Fruit fly (Drosophila melanogaster) whole organism, embryonic: ENCODE data around the gene Frq2.

Experiments used
- Adf1 ChIP-seq: fragments of 200-800 bp; sonication (Bioruptor generic); IDR thresholded peaks from 2 replicates; pipeline ENCODE4 v1.3.6; 2022; ENCODE audit warnings: missing biosample characterization, missing genetic modification characterization
- Atf3 ChIP-seq: fragments of 200-800 bp; sonication (Bioruptor generic); optimal IDR thresholded peaks from 3 replicates; lab custom pipeline; 2016; ENCODE audit warnings: missing biosample characterization, missing genetic modification characterization
- Awh ChIP-seq: fragments of 200-800 bp; sonication (Bioruptor generic); IDR thresholded peaks from 2 replicates; pipeline ENCODE4, ENCODE4 v1.3.6; 2022; ENCODE audit warnings: missing biosample characterization, missing genetic modification characterization
- C15 ChIP-seq: fragments of 200-800 bp; sonication (Bioruptor generic); IDR thresholded peaks from 3 replicates; pipeline ENCODE4 v1.3.6; 2022; ENCODE audit warnings: missing biosample characterization, missing genetic modification characterization
- CG10267 ChIP-seq: fragments of 200-800 bp; sonication (Bioruptor generic); optimal IDR thresholded peaks from 2 replicates; lab custom pipeline; 2018; ENCODE audit warnings: missing biosample characterization, mild to moderate bottlenecking, missing genetic modification characterization, moderate library complexity
- CG10366 ChIP-seq: fragments of 200-800 bp; sonication (Bioruptor generic); IDR thresholded peaks from 2 replicates; pipeline ENCODE4 v1.3.6; 2022; ENCODE audit warnings: missing biosample characterization, missing genetic modification characterization
- CG12071 ChIP-seq: fragments of 200-800 bp; sonication (Bioruptor generic); optimal IDR thresholded peaks from 3 replicates; lab custom pipeline; 2018; ENCODE audit warnings: missing biosample characterization, mild to moderate bottlenecking, missing genetic modification characterization
- CG13123 ChIP-seq: fragments of 200-800 bp; sonication (Bioruptor generic); optimal IDR thresholded peaks from 2 replicates; lab custom pipeline; 2016; ENCODE audit warnings: missing biosample characterization, missing genetic modification characterization
- CG14667 ChIP-seq: fragments of 200-800 bp; sonication (Bioruptor generic); IDR thresholded peaks from 2 replicates; pipeline ENCODE4 v1.3.6; 2022; ENCODE audit warnings: missing biosample characterization, missing genetic modification characterization
- CG1647 ChIP-seq: fragments of 200-800 bp; sonication (Bioruptor generic); optimal IDR thresholded peaks from 3 replicates; lab custom pipeline; 2016; ENCODE audit warnings: missing biosample characterization, missing genetic modification characterization
- CG17186 ChIP-seq: fragments of 200-800 bp; sonication (Bioruptor generic); optimal IDR thresholded peaks from 3 replicates; lab custom pipeline; 2017; ENCODE audit warnings: missing biosample characterization, missing genetic modification reagents, missing genetic modification characterization
- CG17912 ChIP-seq: fragments of 200-800 bp; sonication (Bioruptor generic); optimal IDR thresholded peaks from 2 replicates; lab custom pipeline; 2018; ENCODE audit warnings: missing biosample characterization, mild to moderate bottlenecking, missing genetic modification characterization
- CG30020 ChIP-seq: fragments of 200-800 bp; optimal IDR thresholded peaks from 2 replicates; lab custom pipeline; 2019; ENCODE audit warnings: missing biosample characterization, mild to moderate bottlenecking, missing genetic modification characterization, moderate library complexity
- CG31365 ChIP-seq: fragments of 200-800 bp; sonication (Bioruptor generic); optimal IDR thresholded peaks from 2 replicates; lab custom pipeline; 2018; ENCODE audit warnings: missing biosample characterization, mild to moderate bottlenecking, missing genetic modification characterization
- CG33213 ChIP-seq: fragments of 200-800 bp; sonication (Bioruptor generic); optimal IDR thresholded peaks from 3 replicates; lab custom pipeline; 2016; ENCODE audit warnings: missing biosample characterization, missing genetic modification characterization
- CG4707 ChIP-seq: fragments of 200-800 bp; sonication (Bioruptor generic); optimal IDR thresholded peaks from 2 replicates; lab custom pipeline; 2018; ENCODE audit warnings: missing biosample characterization, mild to moderate bottlenecking, missing genetic modification characterization, moderate library complexity
- CG4730 ChIP-seq: fragments of 200-800 bp; sonication (Bioruptor generic); IDR thresholded peaks from 2 replicates; pipeline ENCODE4 v1.3.6; 2022; ENCODE audit warnings: missing biosample characterization, missing genetic modification characterization
- CG7372 ChIP-seq: fragments of 200-800 bp; sonication (Bioruptor generic); IDR thresholded peaks from 2 replicates; pipeline ENCODE4 v1.3.6; 2022; ENCODE audit warnings: missing biosample characterization, missing genetic modification characterization
- CG8388 ChIP-seq: fragments of 200-800 bp; sonication (Bioruptor generic); optimal IDR thresholded peaks from 2 replicates; lab custom pipeline; 2019; ENCODE audit warnings: missing biosample characterization, mild to moderate bottlenecking, missing genetic modification characterization, moderate library complexity
- CG8924 ChIP-seq: fragments of 200-800 bp; optimal IDR thresholded peaks from 3 replicates; lab custom pipeline; 2019; ENCODE audit warnings: missing biosample characterization, mild to moderate bottlenecking, missing genetic modification characterization, moderate library complexity
- CG9215 ChIP-seq: fragments of 200-800 bp; sonication (Bioruptor generic); IDR thresholded peaks from 2 replicates; pipeline ENCODE4 v1.3.6; 2022; ENCODE audit warnings: missing biosample characterization, missing genetic modification characterization
- Dfd ChIP-seq, 2 experiments: fragments of >200 bp; optimal IDR thresholded peaks; 2 replicates each; lab custom pipeline; 2017; ENCODE audit warnings: missing biosample characterization in 2 of 2, missing genetic modification characterization in 2 of 2
- Dll ChIP-seq: fragments of 200-800 bp; sonication (Bioruptor generic); IDR thresholded peaks from 4 replicates; pipeline ENCODE4 v1.3.6; 2022; ENCODE audit warnings: missing biosample characterization, missing genetic modification characterization; ENCODE audit not compliant: partially characterized antibody
- Doc3 ChIP-seq: fragments of 200-800 bp; sonication (Bioruptor generic); IDR thresholded peaks from 3 replicates; pipeline ENCODE4 v1.3.6; 2022; ENCODE audit warnings: missing biosample characterization, missing genetic modification characterization; ENCODE audit not compliant: partially characterized antibody
- Eip74EF ChIP-seq, 2 experiments: fragments of 200-800 bp in 1 of 2; fragments of >200 bp in 1 of 2; sonication (Bioruptor generic) in 1 of 2; optimal IDR thresholded peaks; 2 replicates each; lab custom pipeline; 2017 to 2019; ENCODE audit warnings: missing biosample characterization in 2 of 2, missing genetic modification characterization in 2 of 2, mild to moderate bottlenecking in 1 of 2, moderate library complexity in 1 of 2
- Hmx ChIP-seq: fragments of 200-800 bp; sonication (Bioruptor generic); optimal IDR thresholded peaks from 2 replicates; lab custom pipeline; 2016; ENCODE audit warnings: missing biosample characterization, missing genetic modification characterization
- Mrtf ChIP-seq: fragments of 200-800 bp; sonication (Bioruptor generic); IDR thresholded peaks from 3 replicates; pipeline ENCODE4 v1.3.6; 2022; ENCODE audit warnings: missing biosample characterization, missing genetic modification characterization
- Nf-YA ChIP-seq: fragments of 200-800 bp; sonication (Bioruptor generic); IDR thresholded peaks from 2 replicates; pipeline ENCODE4 v1.3.6; 2022; ENCODE audit warnings: missing biosample characterization, missing genetic modification characterization
- Nf-YC ChIP-seq: fragments of 200-800 bp; optimal IDR thresholded peaks from 3 replicates; lab custom pipeline; 2019; ENCODE audit warnings: missing biosample characterization, mild to moderate bottlenecking, missing genetic modification characterization, moderate library complexity
- PHDP ChIP-seq: fragments of 200-800 bp; sonication (Bioruptor generic); optimal IDR thresholded peaks from 3 replicates; lab custom pipeline; 2018; ENCODE audit warnings: missing biosample characterization, mild to moderate bottlenecking, missing genetic modification characterization, moderate library complexity
- Rx ChIP-seq: fragments of 200-800 bp; sonication (Bioruptor generic); IDR thresholded peaks from 2 replicates; pipeline ENCODE4 v1.3.6; 2022; ENCODE audit warnings: missing biosample characterization, missing genetic modification characterization
- Six4 ChIP-seq: fragments of 200-800 bp; sonication (Bioruptor generic); optimal IDR thresholded peaks from 2 replicates; lab custom pipeline; 2016; ENCODE audit warnings: missing biosample characterization, missing genetic modification characterization
- Taf1 ChIP-seq: fragments of 200-800 bp; sonication (Bioruptor generic); IDR thresholded peaks from 2 replicates; pipeline ENCODE4 v1.3.6; 2022; ENCODE audit warnings: missing biosample characterization, missing genetic modification characterization
- Xrp1 ChIP-seq: fragments of 200-800 bp; sonication (Bioruptor generic); IDR thresholded peaks from 2 replicates; pipeline ENCODE4 v1.3.6; 2022; ENCODE audit warnings: missing biosample characterization, missing genetic modification characterization
- abd-A ChIP-seq: fragments of 200-800 bp; sonication (Bioruptor generic); optimal IDR thresholded peaks from 3 replicates; lab custom pipeline; 2019; ENCODE audit warnings: missing biosample characterization, mild to moderate bottlenecking, missing genetic modification characterization, moderate library complexity
- dmrt11E ChIP-seq: fragments of 200-800 bp; sonication (Bioruptor generic); optimal IDR thresholded peaks from 3 replicates; lab custom pipeline; 2018; ENCODE audit warnings: missing biosample characterization, mild to moderate bottlenecking, missing genetic modification characterization, moderate library complexity
- dpn ChIP-seq, 2 experiments: fragments of 200-800 bp; sonication (Bioruptor generic); optimal IDR thresholded peaks; 3 replicates each; lab custom pipeline; 2016; ENCODE audit warnings: missing biosample characterization in 2 of 2, missing genetic modification characterization in 2 of 2
- dysf ChIP-seq: fragments of 200-800 bp; sonication (Bioruptor generic); IDR thresholded peaks from 3 replicates; pipeline ENCODE4 v1.3.6; 2022; ENCODE audit warnings: missing biosample characterization, missing genetic modification characterization
- emc ChIP-seq: fragments of 200-800 bp; sonication (Bioruptor generic); optimal IDR thresholded peaks from 2 replicates; lab custom pipeline; 2016; ENCODE audit warnings: missing biosample characterization, missing genetic modification characterization
- hkb ChIP-seq, 2 experiments: fragments of 200-800 bp in 1 of 2; fragments of >200 bp in 1 of 2; sonication (Bioruptor generic) in 1 of 2; IDR thresholded peaks in 1 of 2; optimal IDR thresholded peaks in 1 of 2; 2 replicates each; pipeline versions ENCODE4 v1.3.6 to Lab custom; 2017 to 2022; ENCODE audit warnings: missing biosample characterization in 1 of 2, missing genetic modification characterization in 1 of 2
- ken ChIP-seq: fragments of 200-800 bp; sonication (Bioruptor generic); IDR thresholded peaks from 3 replicates; pipeline ENCODE4 v1.3.6; 2022; ENCODE audit warnings: missing biosample characterization, missing genetic modification characterization
- lbe ChIP-seq: fragments of 200-800 bp; sonication (Bioruptor generic); optimal IDR thresholded peaks from 2 replicates; lab custom pipeline; 2016; ENCODE audit warnings: missing biosample characterization, mild to moderate bottlenecking, missing genetic modification characterization
- mld ChIP-seq: fragments of 200-800 bp; sonication (Bioruptor generic); IDR thresholded peaks from 3 replicates; pipeline ENCODE4 v1.3.6; 2022; ENCODE audit warnings: missing biosample characterization, missing genetic modification characterization; ENCODE audit not compliant: partially characterized antibody
- nerfin-1 ChIP-seq: fragments of 200-800 bp; sonication (Bioruptor generic); optimal IDR thresholded peaks from 3 replicates; lab custom pipeline; 2019; ENCODE audit warnings: missing biosample characterization, mild to moderate bottlenecking, missing genetic modification characterization, moderate library complexity
- nerfin-2 ChIP-seq: fragments of 200-800 bp; sonication (Bioruptor generic); IDR thresholded peaks from 2 replicates; pipeline ENCODE4 v1.3.6; 2022; ENCODE audit warnings: missing biosample characterization, missing genetic modification characterization; ENCODE audit not compliant: partially characterized antibody
- pfk ChIP-seq: fragments of 200-800 bp; sonication (Bioruptor generic); optimal IDR thresholded peaks from 2 replicates; lab custom pipeline; 2018; ENCODE audit warnings: missing biosample characterization, mild to moderate bottlenecking, missing genetic modification characterization, moderate library complexity
- pita ChIP-seq: fragments of 200-800 bp; sonication (Bioruptor generic); optimal IDR thresholded peaks from 2 replicates; lab custom pipeline; 2017; ENCODE audit warnings: missing biosample characterization, mild to moderate bottlenecking, missing genetic modification characterization
- stc ChIP-seq: fragments of 200-800 bp; sonication (Bioruptor generic); IDR thresholded peaks from 2 replicates; pipeline ENCODE4 v1.3.6; 2022; ENCODE audit warnings: missing biosample characterization, missing genetic modification characterization
- unpg ChIP-seq: fragments of 200-800 bp; sonication (Bioruptor generic); optimal IDR thresholded peaks from 3 replicates; lab custom pipeline; 2018; ENCODE audit warnings: missing biosample characterization, mild to moderate bottlenecking, missing genetic modification characterization, moderate library complexity

The Frq2 gene

DNA sequence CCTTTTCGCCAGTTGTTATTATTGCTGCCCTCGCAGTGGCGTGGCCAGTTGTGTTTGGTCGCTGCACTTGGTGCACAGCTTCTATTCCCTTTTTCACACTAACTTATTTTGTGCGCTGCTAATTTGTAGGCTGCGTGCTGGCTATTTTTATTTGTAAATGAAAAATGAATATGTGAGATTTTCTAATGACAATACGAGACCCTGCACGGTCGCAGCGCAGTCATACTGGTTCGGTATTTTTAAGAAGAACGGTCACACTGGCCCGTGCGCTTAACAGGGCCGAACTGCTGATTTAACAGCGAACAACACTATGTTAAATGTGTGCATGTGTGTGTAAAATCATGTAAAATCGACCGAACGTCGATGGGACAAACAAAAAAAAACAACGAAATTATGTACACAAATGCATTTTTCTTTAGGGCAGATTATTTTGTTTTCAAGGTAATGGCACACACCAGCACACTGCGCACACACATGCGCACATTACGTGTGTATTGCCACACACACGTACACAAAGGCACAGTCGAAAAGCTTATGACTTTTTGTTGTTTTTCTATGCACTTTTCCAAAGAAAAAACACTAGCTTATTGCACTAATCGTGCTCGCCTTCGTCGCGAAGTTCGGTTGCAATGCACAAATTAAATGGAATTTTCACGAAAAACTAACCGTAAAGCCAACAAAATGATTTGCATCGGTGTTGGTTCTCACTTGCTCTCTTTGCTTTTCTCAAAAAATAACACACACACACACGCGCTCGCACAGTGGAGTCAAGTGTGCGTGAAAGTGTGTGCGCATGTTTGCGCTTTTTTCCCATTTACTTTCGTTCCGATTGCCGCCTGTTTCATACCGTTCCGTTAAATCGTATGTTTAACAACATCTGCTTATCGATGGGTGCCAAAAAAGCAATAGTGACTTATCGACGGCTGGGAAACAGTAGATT lies 40.2 kb upstream of the Frq2 start, which contains the start of gene ari-1 (continued):
- TF ChIP-seq CG7372 (GFP tag; lab: Robert Waterston, UW) (no peak), CG10366 (no peak), CG13123 (GFP tag; lab: Kevin White, UChicago) (no peak), CG1647 (no peak), dpn (GFP tag; optimal IDR thresholded peaks at IDR 0.05; lab: Kevin White, UChicago) (no peak), CG17186 (GFP tag; lab: Kevin White, UChicago) (peak; percentile 98), stc (GFP tag; lab: Robert Waterston, UW) (no peak), abd-A (no peak), mld (no peak), Mrtf (GFP tag; lab: Robert Waterston, UW) (no peak), Hmx (GFP tag; lab: Kevin White, UChicago) (no peak), Xrp1 (no peak), dmrt11E (tag; lab: Kevin White, UChicago) (no peak), pita (GFP tag; lab: Kevin White, UChicago) (no peak), CG9215 (no peak), Six4 (GFP tag; lab: Kevin White, UChicago) (no peak), Eip74EF (GFP tag; optimal IDR thresholded peaks at IDR 0.05; lab: Kevin White, UChicago) (no peak), CG30020 (tag; lab: Kevin White, UChicago) (no peak), CG8924 (tag; lab: Kevin White, UChicago) (no peak), CG10267 (tag; lab: Kevin White, UChicago) (peak; percentile 40), nerfin-2 (GFP tag; lab: Robert Waterston, UW) (no peak), C15 (GFP tag; lab: Robert Waterston, UW) (no peak), Dfd (GFP tag; optimal IDR thresholded peaks at IDR 0.05; lab: Kevin White, UChicago) (no peak), Nf-YC (tag; lab: Kevin White, UChicago) (peak; percentile 12), dysf (GFP tag; lab: Robert Waterston, UW) (no peak), Taf1 (no peak), CG8388 (GFP tag; lab: Kevin White, UChicago) (no peak), unpg (GFP tag; lab: Kevin White, UChicago) (no peak), emc (GFP tag; lab: Kevin White, UChicago) (no peak), Atf3 (no peak), Doc3 (peak; percentile 31; the same call in 1 of the 3 replicates), PHDP (tag; lab: Kevin White, UChicago) (no peak), Dll (no peak), pfk (GFP tag; lab: Kevin White, UChicago) (peak; percentile 93), CG17912 (GFP tag; lab: Kevin White, UChicago) (no peak), CG31365 (tag; lab: Kevin White, UChicago) (no peak), hkb (optimal IDR thresholded peaks at IDR 0.05; lab: Kevin White, UChicago) (no peak), hkb (GFP tag; IDR thresholded peaks at IDR 0.05; lab: Robert Waterston, UW) (no peak), nerfin-1 (tag; lab: Kevin White, UChicago) (no peak), lbe (peak; percentile 17), CG12071 (GFP tag; lab: Kevin White, UChicago) (no peak), Adf1 (GFP tag; lab: Robert Waterston, UW) (no peak), ken (GFP tag; lab: Robert Waterston, UW) (no peak), Nf-YA (GFP tag; lab: Robert Waterston, UW) (no peak), Awh (GFP tag; lab: Robert Waterston, UW) (no peak), CG14667 (GFP tag; lab: Robert Waterston, UW) (no peak), CG33213 (GFP tag; lab: Kevin White, UChicago) (peak; percentile 41), CG4707 (GFP tag; lab: Kevin White, UChicago) (peak; percentile 95), Rx (GFP tag; lab: Robert Waterston, UW) (no peak), CG4730 (no peak)
